Worm (Caenorhabditis elegans): ENCODE data around the gene cpf-2.
"Not testable (repeated sequence)": the region's sequence is repeated elsewhere in the genome, so short reads cannot be mapped to it uniquely, and the experiment has no call there.

Gene cpf-2

DNA sequence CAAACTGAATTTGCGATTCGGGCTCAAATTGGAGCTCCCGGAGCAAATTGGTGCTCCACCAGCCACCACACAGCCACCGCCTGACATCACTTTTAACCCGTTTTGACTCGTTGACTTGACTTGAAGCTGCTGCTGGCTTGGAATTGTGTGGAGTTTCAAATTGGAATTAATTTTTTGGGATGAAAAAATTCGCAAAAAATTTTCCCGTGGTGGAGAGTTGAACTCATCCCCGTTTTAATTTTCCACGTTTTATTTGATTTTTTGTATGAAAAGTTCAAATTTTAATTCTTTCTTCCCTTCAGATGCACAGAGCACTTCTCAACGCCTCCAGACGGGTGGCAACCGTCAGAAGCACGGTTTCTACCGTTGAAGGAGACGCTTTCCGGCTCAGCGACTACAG lies 23.4 kb downstream of the cpf-2 start, which contains the start of gene Y43F4A.4:
Y43F4A.4 (plus strand) TSS at position 301 of the 400 bp plus-strand sequence.
- not testable (repeated sequence) for TF ChIP-seq ama-1 (optimal IDR thresholded peaks at IDR 0.05); flt-1 (GFP tag; IDR thresholded peaks at IDR 0.05); sea-1 (GFP tag; conservative IDR thresholded peaks at IDR 0.05)

DNA sequence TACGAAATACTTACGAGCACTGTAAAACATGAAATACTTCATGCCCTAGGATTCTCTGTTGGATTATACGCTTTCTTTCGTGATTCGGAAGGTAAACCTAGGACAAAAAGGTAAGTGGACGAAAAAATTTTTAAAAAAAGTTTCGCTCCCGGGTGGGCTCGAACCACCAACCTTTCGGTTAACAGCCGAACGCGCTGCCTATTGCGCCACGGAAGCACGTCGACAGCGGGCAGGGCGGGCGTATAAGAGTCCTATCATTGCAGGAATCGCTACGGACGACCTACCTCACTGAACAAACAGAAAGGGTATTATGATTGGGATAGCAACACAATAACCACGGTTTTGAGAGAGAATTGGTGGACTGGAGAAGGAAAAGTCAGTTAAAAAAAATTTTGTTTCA lies 43.7 kb downstream of the cpf-2 start:
- TF ChIP-seq hmg-4 (GFP tag; optimal IDR thresholded peaks at IDR 0.05) (peak; percentile 65), sea-1 (GFP tag; conservative IDR thresholded peaks at IDR 0.05) (peak; percentile 58; the same call in 1 of the 2 replicates), ceh-36 (tag; optimal IDR thresholded peaks at IDR 0.05) (peak; percentile 44), tra-4 (tag; optimal IDR thresholded peaks at IDR 0.05) (no peak), scrt-1 (GFP tag; IDR thresholded peaks at IDR 0.05) (peak; percentile 85), ets-7 (tag; optimal IDR thresholded peaks at IDR 0.05) (no peak), ceh-13 (GFP tag; optimal IDR thresholded peaks at IDR 0.05) (peak; percentile 31), flt-1 (GFP tag; IDR thresholded peaks at IDR 0.05) (peak; percentile 80), tbx-11 (GFP tag; IDR thresholded peaks at IDR 0.05) (peak; percentile 52; the same call in 1 of the 2 replicates), hnd-1 (tag; optimal IDR thresholded peaks at IDR 0.05) (peak; percentile 16), B0310.2 (tag; optimal IDR thresholded peaks at IDR 0.05) (peak; percentile 5), F13C5.2 (tag; optimal IDR thresholded peaks at IDR 0.05) (peak; percentile 74), pes-1 (GFP tag; IDR thresholded peaks at IDR 0.05) (peak; percentile 85), aly-1 (tag; optimal IDR thresholded peaks at IDR 0.05) (no peak), tbx-37 (GFP tag; conservative IDR thresholded peaks at IDR 0.05) (peak; percentile 62), hmbx-1 (tag; optimal IDR thresholded peaks at IDR 0.05) (no peak), ama-1 (optimal IDR thresholded peaks at IDR 0.05) (no peak)

DNA sequence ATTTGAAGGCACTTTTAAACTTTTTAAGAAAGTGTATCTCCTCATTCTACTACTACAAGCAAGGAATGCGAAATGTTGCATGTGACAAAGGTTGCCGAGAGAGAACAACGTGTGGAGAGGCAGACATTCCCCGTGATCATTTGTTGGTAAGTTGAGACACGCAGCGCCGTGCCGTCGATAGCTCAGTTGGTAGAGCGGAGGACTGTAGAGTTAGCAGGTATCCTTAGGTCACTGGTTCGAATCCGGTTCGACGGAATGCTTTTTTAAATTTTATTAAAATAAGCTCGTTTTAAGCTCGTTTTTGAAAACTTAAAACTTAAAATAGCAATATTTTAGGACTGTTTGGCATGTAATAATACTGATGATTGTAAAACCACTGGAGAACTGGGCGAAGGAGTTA lies 44.3 kb downstream of the cpf-2 start:
- no peak for TF ChIP-seq ceh-36 (tag; optimal IDR thresholded peaks at IDR 0.05)
- no peak for TF ChIP-seq aly-1 (tag; optimal IDR thresholded peaks at IDR 0.05)
- TF ChIP-seq ama-1 (optimal IDR thresholded peaks at IDR 0.05), result no peak
- TF ChIP-seq sea-1 (GFP tag; conservative IDR thresholded peaks at IDR 0.05), result 0 out of 2 replicates have a peak, but pooled peaks have one; percentile 64
- no peak for TF ChIP-seq B0310.2 (tag; optimal IDR thresholded peaks at IDR 0.05)
- peak; percentile 29; the same call in 1 of the 2 replicates for TF ChIP-seq tbx-11 (GFP tag; IDR thresholded peaks at IDR 0.05)
- no peak; the same call in 1 of the 2 replicates for TF ChIP-seq tbx-37 (GFP tag; conservative IDR thresholded peaks at IDR 0.05)
- TF ChIP-seq hnd-1 (tag; optimal IDR thresholded peaks at IDR 0.05), result no peak
- TF ChIP-seq ceh-13 (GFP tag; optimal IDR thresholded peaks at IDR 0.05), result no peak
- TF ChIP-seq pes-1 (GFP tag; IDR thresholded peaks at IDR 0.05), result peak; percentile 71
- no peak for TF ChIP-seq ets-7 (tag; optimal IDR thresholded peaks at IDR 0.05)
- TF ChIP-seq hmbx-1 (tag; optimal IDR thresholded peaks at IDR 0.05), result no peak
- TF ChIP-seq flt-1 (GFP tag; IDR thresholded peaks at IDR 0.05), result 0 out of 2 replicates have a peak, but pooled peaks have one; percentile 55
- TF ChIP-seq hmg-4 (GFP tag; optimal IDR thresholded peaks at IDR 0.05), result no peak
- peak; percentile 49; the same call in 1 of the 2 replicates for TF ChIP-seq scrt-1 (GFP tag; IDR thresholded peaks at IDR 0.05)
- no peak for TF ChIP-seq F13C5.2 (tag; optimal IDR thresholded peaks at IDR 0.05)
- no peak for TF ChIP-seq tra-4 (tag; optimal IDR thresholded peaks at IDR 0.05)

DNA sequence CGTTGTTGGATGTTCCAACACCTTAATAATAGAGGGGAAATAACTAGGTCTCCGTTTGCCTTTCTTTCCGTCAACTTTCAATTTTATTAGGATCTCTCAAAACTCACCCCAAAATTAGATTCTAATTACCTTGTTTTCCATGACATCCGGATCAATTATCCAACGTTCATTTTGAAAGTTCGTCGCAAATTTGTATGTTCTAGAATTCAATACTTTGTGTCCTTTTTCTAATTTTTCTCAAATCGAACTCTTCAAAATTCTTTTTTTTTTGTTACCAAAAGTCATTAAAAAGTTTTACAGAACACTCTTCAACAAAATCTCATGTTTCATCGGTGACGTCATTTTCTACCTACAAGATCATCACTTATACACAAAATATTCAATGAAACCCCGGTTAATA lies 45.9 kb downstream of the cpf-2 start, which contains the start of gene Y43F4A.1:
Y43F4A.1 (plus strand) TSS at position 301 of the 400 bp plus-strand sequence.
- TF ChIP-seq hmbx-1 (tag; optimal IDR thresholded peaks at IDR 0.05) (no peak), flt-1 (GFP tag; IDR thresholded peaks at IDR 0.05) (no peak), ceh-13 (GFP tag; optimal IDR thresholded peaks at IDR 0.05) (no peak)

Data from whole organism, early embryonic.